Worm (Caenorhabditis elegans) whole organism, young adult: ENCODE results near the gene B0563.8.

Experiments used
- B0019.2 ChIP-seq: fragments of 200-800 bp; sonication (Bioruptor generic); conservative IDR thresholded peaks from 2 replicates; pipeline ENCODE4 v1.3.6; 2022; ENCODE audit warnings: missing genetic modification reagents, missing genetic modification characterization, missing compliant biosample characterization
- B0035.1 ChIP-seq: sonication (generic microtip); optimal IDR thresholded peaks from 2 replicates; lab custom pipeline; 2016; ENCODE audit warnings: missing genetic modification characterization, mild to moderate bottlenecking, missing compliant biosample characterization, missing genotype, missing genetic modification reagents
- D2030.7 ChIP-seq: fragments of 200-800 bp; sonication (Bioruptor generic); IDR thresholded peaks from 2 replicates; pipeline ENCODE4 v1.3.6; 2022; ENCODE audit warnings: missing genetic modification reagents, missing genetic modification characterization, missing compliant biosample characterization
- F57C9.4 ChIP-seq: sonication (generic microtip); optimal IDR thresholded peaks from 2 replicates; lab custom pipeline; 2017; ENCODE audit warnings: mild to moderate bottlenecking, missing genetic modification characterization, missing compliant biosample characterization
- cebp-2 ChIP-seq: fragments of 200-800 bp; sonication (Bioruptor generic); IDR thresholded peaks from 2 replicates; pipeline ENCODE4 v1.3.6; 2022; ENCODE audit warnings: missing genetic modification characterization, missing compliant biosample characterization
- dpff-1 ChIP-seq: sonication (generic microtip); optimal IDR thresholded peaks from 2 replicates; lab custom pipeline; 2017; ENCODE audit warnings: mild to moderate bottlenecking, missing genetic modification characterization, missing compliant biosample characterization
- ekl-4 ChIP-seq: fragments of 200-800 bp; sonication (Bioruptor generic); IDR thresholded peaks from 2 replicates; pipeline ENCODE4 v1.3.6; 2022; ENCODE audit warnings: missing genetic modification reagents, missing genetic modification characterization, missing compliant biosample characterization
- hmg-20 ChIP-seq: fragments of 200-800 bp; sonication (Bioruptor generic); IDR thresholded peaks from 2 replicates; pipeline ENCODE4 v1.3.6; 2022; ENCODE audit warnings: missing genetic modification reagents, missing genetic modification characterization, missing compliant biosample characterization
- nfyb-1 ChIP-seq: fragments of 200-800 bp; sonication (Bioruptor generic); IDR thresholded peaks from 2 replicates; pipeline ENCODE4 v1.3.6; 2022; ENCODE audit warnings: missing genetic modification reagents, missing genetic modification characterization, missing compliant biosample characterization
- nhr-120 ChIP-seq: fragments of 200-800 bp; sonication (Bioruptor generic); IDR thresholded peaks from 2 replicates; pipeline ENCODE4 v1.3.6; 2022; ENCODE audit warnings: missing genetic modification characterization, missing compliant biosample characterization
- rcor-1 ChIP-seq: fragments of 200-800 bp; sonication (Bioruptor generic); IDR thresholded peaks from 2 replicates; pipeline ENCODE4 v1.3.6; 2022; ENCODE audit warnings: missing genetic modification reagents, missing genetic modification characterization, missing compliant biosample characterization
- snpc-3.4 ChIP-seq: sonication (generic microtip); optimal IDR thresholded peaks from 2 replicates; lab custom pipeline; 2017; ENCODE audit warnings: missing genetic modification characterization, mild to moderate bottlenecking, missing compliant biosample characterization, antibody characterized with exemption, moderate library complexity, missing genotype, missing genetic modification reagents
- unc-130 ChIP-seq: sonication (generic microtip); optimal IDR thresholded peaks from 2 replicates; lab custom pipeline; 2016; ENCODE audit warnings: missing genetic modification reagents, missing genetic modification characterization, missing compliant biosample characterization
- ztf-25 ChIP-seq: fragments of 200-800 bp; sonication (Bioruptor generic); IDR thresholded peaks from 2 replicates; pipeline ENCODE4 v1.3.6; 2022; ENCODE audit warnings: missing genetic modification reagents, missing genetic modification characterization, missing compliant biosample characterization

DNA sequence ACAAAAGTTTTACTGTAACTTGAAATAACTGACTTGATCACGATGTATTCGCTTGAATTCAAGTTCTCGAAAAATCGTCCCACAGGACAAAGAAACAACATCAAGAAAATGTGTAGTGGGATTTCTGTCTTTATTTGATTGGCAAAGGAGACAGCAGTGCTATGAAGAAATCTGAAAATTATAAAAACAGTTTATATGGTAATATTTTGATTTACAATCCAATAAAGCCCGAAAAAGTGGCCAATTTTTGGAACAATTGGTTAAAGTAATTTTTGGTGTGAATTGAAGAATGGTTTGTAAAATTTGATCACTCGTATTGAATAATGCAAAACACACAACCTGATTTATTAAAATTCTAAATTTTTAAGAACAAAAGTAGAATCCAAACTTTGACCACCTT is 6.5 kb upstream of the B0563.8 start, which contains the start of gene Y81B9A.4:
- TF ChIP-seq dpff-1 (tag; lab: Kevin White, UChicago) (no peak), B0019.2 (GFP tag; lab: Robert Waterston, UW) (no peak), B0035.1 (tag; lab: Kevin White, UChicago) (no peak), nfyb-1 (GFP tag; lab: Robert Waterston, UW) (no peak), nhr-120 (GFP tag; lab: Robert Waterston, UW) (no peak), snpc-3.4 (no peak), rcor-1 (no peak), hmg-20 (no peak), ekl-4 (GFP tag; lab: Robert Waterston, UW) (no peak), unc-130 (GFP tag; lab: Kevin White, UChicago) (no peak), D2030.7 (GFP tag; lab: Robert Waterston, UW) (no peak), ztf-25 (no peak), F57C9.4 (tag; lab: Kevin White, UChicago) (no peak), cebp-2 (no peak)
